Fruit fly (Drosophila melanogaster) whole organism, pupa: ENCODE measurements around the gene CG14247.

ENCODE experiments used
- CG10348 ChIP-seq: fragments of 200-800 bp; sonication (Bioruptor generic); IDR thresholded peaks from 2 replicates; pipeline ENCODE4 v1.3.6; 2022; ENCODE audit warnings: missing biosample characterization, missing genetic modification characterization
- CG12605 ChIP-seq: fragments of 200-800 bp; sonication (Bioruptor generic); IDR thresholded peaks from 2 replicates; pipeline ENCODE4 v1.3.6; 2022; ENCODE audit warnings: missing biosample characterization, missing genetic modification characterization
- CG13204 ChIP-seq: fragments of 200-800 bp; sonication (Bioruptor generic); optimal IDR thresholded peaks from 2 replicates; lab custom pipeline; 2018; ENCODE audit warnings: missing biosample characterization, mild to moderate bottlenecking, missing genetic modification characterization, moderate library complexity
- CG14655 ChIP-seq: fragments of 200-800 bp; sonication (Bioruptor generic); optimal IDR thresholded peaks from 3 replicates; lab custom pipeline; 2017; ENCODE audit warnings: mild to moderate bottlenecking, missing biosample characterization, missing genetic modification reagents, missing genetic modification characterization
- CG15710 ChIP-seq: fragments of 200-800 bp; sonication (Bioruptor generic); optimal IDR thresholded peaks from 2 replicates; lab custom pipeline; 2018; ENCODE audit warnings: missing biosample characterization, mild to moderate bottlenecking, missing genetic modification characterization, moderate library complexity
- CG17806 ChIP-seq: fragments of 200-800 bp; sonication (Bioruptor generic); optimal IDR thresholded peaks from 2 replicates; lab custom pipeline; 2018; ENCODE audit warnings: missing biosample characterization, mild to moderate bottlenecking, missing genetic modification characterization, moderate library complexity
- CG32121 ChIP-seq: fragments of 200-800 bp; sonication (Bioruptor generic); IDR thresholded peaks from 2 replicates; pipeline ENCODE4 v1.3.6; 2022; ENCODE audit warnings: missing biosample characterization, missing genetic modification characterization
- CG34367 ChIP-seq: fragments of 200-800 bp; sonication (Bioruptor generic); optimal IDR thresholded peaks from 2 replicates; lab custom pipeline; 2018; ENCODE audit warnings: missing biosample characterization, mild to moderate bottlenecking, missing genetic modification characterization
- CG4496 ChIP-seq: fragments of 200-800 bp; sonication (Bioruptor generic); IDR thresholded peaks from 3 replicates; pipeline ENCODE4 v1.3.6; 2022; ENCODE audit warnings: missing biosample characterization, missing genetic modification characterization
- CG8159 ChIP-seq: fragments of 200-800 bp; sonication (Bioruptor generic); optimal IDR thresholded peaks from 3 replicates; lab custom pipeline; 2018; ENCODE audit warnings: missing biosample characterization, mild to moderate bottlenecking, missing genetic modification characterization, moderate library complexity
- CG8301 ChIP-seq: fragments of 200-800 bp; sonication (Bioruptor generic); optimal IDR thresholded peaks from 2 replicates; lab custom pipeline; 2018; ENCODE audit warnings: missing biosample characterization, mild to moderate bottlenecking, missing genetic modification characterization
- CG9948 ChIP-seq: fragments of 200-800 bp; sonication (Bioruptor generic); optimal IDR thresholded peaks from 2 replicates; lab custom pipeline; 2018; ENCODE audit warnings: missing biosample characterization, mild to moderate bottlenecking, missing genetic modification characterization, moderate library complexity
- D1 ChIP-seq: fragments of 200-800 bp; sonication (Bioruptor generic); optimal IDR thresholded peaks from 2 replicates; lab custom pipeline; 2018; ENCODE audit warnings: missing biosample characterization, mild to moderate bottlenecking, missing genetic modification characterization, moderate library complexity
- EcR ChIP-seq: fragments of 200-800 bp; sonication (Bioruptor generic); optimal IDR thresholded peaks from 3 replicates; lab custom pipeline; 2019; ENCODE audit warnings: missing biosample characterization, missing genetic modification characterization, mild to moderate bottlenecking, moderate library complexity, missing genetic modification reagents
- Ets98B ChIP-seq: fragments of 200-800 bp; sonication (Bioruptor generic); IDR thresholded peaks from 2 replicates; pipeline ENCODE4 v1.3.6; 2022; ENCODE audit warnings: missing biosample characterization, missing genetic modification characterization
- Pif1A ChIP-seq: fragments of 200-800 bp; sonication (Bioruptor generic); optimal IDR thresholded peaks from 3 replicates; lab custom pipeline; 2016; ENCODE audit warnings: missing biosample characterization, missing genetic modification characterization
- Pif1B ChIP-seq: fragments of 200-800 bp; sonication (Bioruptor generic); optimal IDR thresholded peaks from 3 replicates; lab custom pipeline; 2016; ENCODE audit warnings: missing biosample characterization, missing genetic modification characterization
- Snoo ChIP-seq: fragments of 200-800 bp; sonication (Bioruptor generic); optimal IDR thresholded peaks from 3 replicates; lab custom pipeline; 2017; ENCODE audit warnings: missing biosample characterization, mild to moderate bottlenecking, missing genetic modification characterization, inconsistent platforms
- fd96Ca ChIP-seq: fragments of 200-800 bp; sonication (Bioruptor generic); IDR thresholded peaks from 3 replicates; pipeline ENCODE4 v1.3.6; 2022; ENCODE audit warnings: missing biosample characterization, missing genetic modification characterization
- gl ChIP-seq: fragments of 200-800 bp; sonication (Bioruptor generic); optimal IDR thresholded peaks from 2 replicates; lab custom pipeline; 2018; ENCODE audit warnings: missing biosample characterization, mild to moderate bottlenecking, missing genetic modification characterization
- rn ChIP-seq: fragments of 200-800 bp; sonication (Bioruptor generic); IDR thresholded peaks from 2 replicates; pipeline ENCODE4 v1.3.6; 2022; ENCODE audit warnings: missing biosample characterization, missing genetic modification characterization

Gene CG14247

dm6 chr3R:26736207-26736606 lies 1.2 kb upstream of the CG14247 start, which contains the start of gene CG6403:
TSS of gene CG6403 (minus strand) at chr3R:26736307.
- TF ChIP-seq CG13204 (GFP tag; lab: Kevin White, UChicago) = no peak
- no peak for TF ChIP-seq CG10348 (GFP tag; lab: Robert Waterston, UW)
- TF ChIP-seq Ets98B (GFP tag; lab: Robert Waterston, UW) = no peak
- TF ChIP-seq rn (GFP tag; lab: Robert Waterston, UW) = no peak
- no peak for TF ChIP-seq CG8159 (tag; lab: Kevin White, UChicago)

- no peak for TF ChIP-seq CG14655 (GFP tag; lab: Kevin White, UChicago)
- TF ChIP-seq CG34367 (tag; lab: Kevin White, UChicago) = no peak
- TF ChIP-seq CG15710 (tag; lab: Kevin White, UChicago) = no peak
- no peak for TF ChIP-seq Pif1A (GFP tag; lab: Kevin White, UChicago)
- no peak for TF ChIP-seq CG10348 (GFP tag; lab: Robert Waterston, UW)
- TF ChIP-seq D1 (tag; lab: Kevin White, UChicago) = no peak
- TF ChIP-seq EcR (GFP tag; lab: Kevin White, UChicago) = no peak
- TF ChIP-seq CG4496 = no peak
- no peak for TF ChIP-seq Pif1B (GFP tag; lab: Kevin White, UChicago)
- TF ChIP-seq CG8159 (tag; lab: Kevin White, UChicago) = no peak
- no peak for TF ChIP-seq CG8301 (tag; lab: Kevin White, UChicago)
- no peak for TF ChIP-seq CG17806
- TF ChIP-seq fd96Ca = no peak
- no peak for TF ChIP-seq CG12605 (GFP tag; lab: Robert Waterston, UW)
- TF ChIP-seq CG32121 = no peak
Observed at dm6 chr3R:26761695-26762094, 24.3 kb downstream of the CG14247 start.

dm6 chr3R:26784108-26784507 lies 46.7 kb downstream of the CG14247 start, which contains the start of gene CG42789:
TSS of gene CG42789 (minus strand) at chr3R:26784208.
- no peak for TF ChIP-seq D1 (tag; lab: Kevin White, UChicago)
- TF ChIP-seq CG14655 (GFP tag; lab: Kevin White, UChicago) = no peak
- TF ChIP-seq CG9948 (tag; lab: Kevin White, UChicago) = no peak
- TF ChIP-seq EcR (GFP tag; lab: Kevin White, UChicago) = no peak
- no peak for TF ChIP-seq CG34367 (tag; lab: Kevin White, UChicago)
- no peak for TF ChIP-seq Snoo (tag; lab: Kevin White, UChicago)
- no peak for TF ChIP-seq CG10348 (GFP tag; lab: Robert Waterston, UW)
- no peak for TF ChIP-seq gl (tag; lab: Kevin White, UChicago)
- TF ChIP-seq CG4496 = no peak
- TF ChIP-seq CG13204 (GFP tag; lab: Kevin White, UChicago) = no peak
- TF ChIP-seq, all 21 proteins: peak for 0
